Fruit fly (Drosophila melanogaster): ENCODE measurements around the gene mas.

Gene mas

dm6 chr3L:4167353-4167842, at the start of gene mas:
TSS of gene mas (minus strand) at chr3L:4167464.
- no peak for TF ChIP-seq CG17801 (GFP tag; optimal IDR thresholded peaks at IDR 0.05; ENCODE audit: partially characterized antibody)

- no peak for TF ChIP-seq CG17801 (GFP tag; optimal IDR thresholded peaks at IDR 0.05; ENCODE audit: partially characterized antibody)
Measured at dm6 chr3L:4215079-4215478, 47.8 kb upstream of the mas start, which contains the start of gene Cpr64Ad. TSS of gene Cpr64Ad (plus strand) at chr3L:4215379.

- no peak for TF ChIP-seq CG17801 (GFP tag; optimal IDR thresholded peaks at IDR 0.05; ENCODE audit: partially characterized antibody)
Measured at dm6 chr3L:4212815-4213214, 45.6 kb upstream of the mas start, which contains the start of gene Cpr64Ac. TSS of gene Cpr64Ac (minus strand) at chr3L:4212915.

dm6 chr3L:4211440-4211839, 44.2 kb upstream of the mas start, which contains the start of gene Cpr64Ab:
TSS of gene Cpr64Ab (minus strand) at chr3L:4211540.
- TF ChIP-seq CG17801 (GFP tag; optimal IDR thresholded peaks at IDR 0.05; ENCODE audit: partially characterized antibody), result no peak

dm6 chr3L:4209731-4210130, 42.5 kb upstream of the mas start:
- TF ChIP-seq CG17801 (GFP tag; optimal IDR thresholded peaks at IDR 0.05; ENCODE audit: partially characterized antibody), result no peak

dm6 chr3L:4209078-4209477, 41.8 kb upstream of the mas start, which contains the start of gene Cpr64Aa:
TSS of gene Cpr64Aa (minus strand) at chr3L:4209178.
- no peak for TF ChIP-seq CG17801 (GFP tag; optimal IDR thresholded peaks at IDR 0.05; ENCODE audit: partially characterized antibody)

dm6 chr3L:4204867-4205266, 37.6 kb upstream of the mas start:
- no peak for TF ChIP-seq CG17801 (GFP tag; optimal IDR thresholded peaks at IDR 0.05; ENCODE audit: partially characterized antibody)

- no peak for TF ChIP-seq CG17801 (GFP tag; optimal IDR thresholded peaks at IDR 0.05; ENCODE audit: partially characterized antibody)
Measured at dm6 chr3L:4204239-4204638, 37.0 kb upstream of the mas start, which contains the start of gene CG15005. TSS of gene CG15005 (minus strand) at chr3L:4204339.

dm6 chr3L:4193730-4194649, 26.7 kb upstream of the mas start, which contains the start of gene CG43367:
TSS of gene CG43367 (plus strand) at chr3L:4193993.
- no peak for TF ChIP-seq CG17801 (GFP tag; optimal IDR thresholded peaks at IDR 0.05; ENCODE audit: partially characterized antibody)

dm6 chr3L:4187930-4188523, 20.8 kb upstream of the mas start, which contains the start of the genes Teh2 and tipE:
TSS of gene Teh2 (minus strand) at chr3L:4188023.
TSS of gene tipE (plus strand) at chr3L:4188499.
- TF ChIP-seq CG17801 (GFP tag; optimal IDR thresholded peaks at IDR 0.05; ENCODE audit: partially characterized antibody), result no peak

dm6 chr3L:4186659-4187058, 19.4 kb upstream of the mas start, which contains the start of gene VhaM9.7-c:
TSS of gene VhaM9.7-c (minus strand) at chr3L:4186865.
- TF ChIP-seq CG17801 (GFP tag; optimal IDR thresholded peaks at IDR 0.05; ENCODE audit: partially characterized antibody), result peak; percentile 59

- no peak for TF ChIP-seq CG17801 (GFP tag; optimal IDR thresholded peaks at IDR 0.05; ENCODE audit: partially characterized antibody)
Measured at dm6 chr3L:4185259-4185658, 18.0 kb upstream of the mas start.

dm6 chr3L:4184563-4184962, 17.3 kb upstream of the mas start, which contains the start of gene Teh3:
TSS of gene Teh3 (minus strand) at chr3L:4184663.
- no peak for TF ChIP-seq CG17801 (GFP tag; optimal IDR thresholded peaks at IDR 0.05; ENCODE audit: partially characterized antibody)

- no peak for TF ChIP-seq CG17801 (GFP tag; optimal IDR thresholded peaks at IDR 0.05; ENCODE audit: partially characterized antibody)
Measured at dm6 chr3L:4177981-4178562, 10.8 kb upstream of the mas start, which contains the start of gene Teh4. TSS of gene Teh4 (minus strand) at chr3L:4178270.

- TF ChIP-seq CG17801 (GFP tag; optimal IDR thresholded peaks at IDR 0.05; ENCODE audit: partially characterized antibody), result no peak
Measured at dm6 chr3L:4173584-4173983, 6.3 kb upstream of the mas start, which contains the start of gene CG18675. TSS of gene CG18675 (plus strand) at chr3L:4173884.

Data from ovary, adult (tissue).